Worm (Caenorhabditis elegans) whole organism, late embryonic: ENCODE measurements around the gene F49F1.11.

Source experiments
- pha-2 ChIP-seq: sonication (generic microtip); optimal IDR thresholded peaks from 2 replicates; lab custom pipeline; 2017; ENCODE audit warnings: mild to moderate bottlenecking, missing genetic modification characterization, missing compliant biosample characterization
- pha-4 ChIP-seq: fragments of 150-350 bp; optimal IDR thresholded peaks from 2 replicates; lab custom pipeline; 2018; ENCODE audit warnings: missing biosample characterization, missing genetic modification reagents, missing genetic modification characterization

DNA sequence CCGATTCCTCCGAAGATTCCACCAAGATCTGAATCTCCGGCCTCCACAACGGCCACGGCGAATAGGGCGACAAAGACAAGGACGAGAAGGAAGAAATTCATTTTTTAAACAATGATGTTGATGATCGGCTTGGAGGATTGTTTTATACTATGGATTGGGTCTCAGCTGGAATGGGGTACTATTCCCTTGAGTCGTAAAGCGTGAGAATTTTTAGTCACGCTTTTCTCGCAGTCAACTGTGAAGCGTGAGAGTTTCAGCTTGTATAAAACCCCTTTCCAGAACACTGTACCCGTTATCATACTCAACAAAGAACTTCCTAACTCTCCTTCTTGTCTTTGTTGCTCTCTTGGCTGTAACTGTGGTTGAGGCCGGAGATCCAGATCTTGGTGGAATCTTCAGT lies 26.7 kb downstream of the F49F1.11 start, which contains the start of gene F49F1.15:
- TF ChIP-seq pha-4 (tag; lab: Kevin White, UChicago): no peak
- no peak for TF ChIP-seq pha-2 (tag; lab: Kevin White, UChicago)
